Fruit fly (Drosophila melanogaster) whole organism: ENCODE results near the gene CG7512.

ENCODE experiments used
- CG8478 ChIP-seq: fragments of >200 bp; optimal IDR thresholded peaks from 2 replicates; lab custom pipeline; 2018; ENCODE audit warnings: inconsistent platforms
- EcR ChIP-seq, 2 experiments: fragments of >200 bp; optimal IDR thresholded peaks; 2 replicates each; lab custom pipeline; 2017; ENCODE audit warnings: missing biosample characterization in 2 of 2, missing genetic modification characterization in 2 of 2, missing genetic modification reagents in 2 of 2
- pan ChIP-seq: fragments of >200 bp; optimal IDR thresholded peaks from 2 replicates; lab custom pipeline; 2017
- psq ChIP-seq: fragments of >200 bp; optimal IDR thresholded peaks from 2 replicates; lab custom pipeline; 2017
- usp ChIP-seq: fragments of >200 bp; optimal IDR thresholded peaks from 2 replicates; lab custom pipeline; 2017; ENCODE audit warnings: missing biosample characterization, missing genetic modification characterization, mixed read lengths

- no peak for TF ChIP-seq usp (GFP tag; lab: Kevin White, UChicago)
- TF ChIP-seq psq = no peak
- no peak for TF ChIP-seq EcR (GFP tag; optimal IDR thresholded peaks at IDR 0.05; lab: Kevin White, UChicago)
- TF ChIP-seq pan (lab: Kevin White, UChicago) = no peak
- no peak for TF ChIP-seq CG8478 (lab: Kevin White, UChicago)
Observed at dm6 chr3L:11540330-11540702, 26.8 kb downstream of the CG7512 start.
